Worm (Caenorhabditis elegans): ENCODE data around the gene pno-1.

Gene pno-1

ce11 chrII:9695942-9696341 is 46.7 kb downstream of the pno-1 start:
- TF ChIP-seq cog-1 (tag; optimal IDR thresholded peaks at IDR 0.05) (no peak), ztf-23 (GFP tag; IDR thresholded peaks at IDR 0.05) (no peak), klf-2 (GFP tag; conservative IDR thresholded peaks at IDR 0.05) (no peak), med-1 (GFP tag; optimal IDR thresholded peaks at IDR 0.05; ENCODE audit: insufficient read depth) (no peak), flt-1 (GFP tag; IDR thresholded peaks at IDR 0.05) (no peak), ref-1 (GFP tag; conservative IDR thresholded peaks at IDR 0.05) (no peak), T22C8.4 (GFP tag; IDR thresholded peaks at IDR 0.05) (no peak)

- TF ChIP-seq T22C8.4 (GFP tag; IDR thresholded peaks at IDR 0.05) (no peak), cog-1 (tag; optimal IDR thresholded peaks at IDR 0.05) (no peak), tab-1 (GFP tag; IDR thresholded peaks at IDR 0.05) (no peak), ref-1 (GFP tag; conservative IDR thresholded peaks at IDR 0.05) (no peak), flt-1 (GFP tag; IDR thresholded peaks at IDR 0.05) (no peak), med-1 (GFP tag; optimal IDR thresholded peaks at IDR 0.05; ENCODE audit: insufficient read depth) (no peak), ztf-23 (GFP tag; IDR thresholded peaks at IDR 0.05) (no peak), klf-2 (GFP tag; conservative IDR thresholded peaks at IDR 0.05) (no peak)
Measured at ce11 chrII:9691839-9692238, 50.8 kb downstream of the pno-1 start, which contains the start of gene nlp-11. Gene nlp-11 (minus strand): TSS chrII:9691939.

- no peak for TF ChIP-seq klf-2 (GFP tag; conservative IDR thresholded peaks at IDR 0.05)
- no peak for TF ChIP-seq T22C8.4 (GFP tag; IDR thresholded peaks at IDR 0.05)
- no peak for TF ChIP-seq med-1 (GFP tag; optimal IDR thresholded peaks at IDR 0.05; ENCODE audit: insufficient read depth)
- TF ChIP-seq ztf-23 (GFP tag; IDR thresholded peaks at IDR 0.05): no peak
- TF ChIP-seq cog-1 (tag; optimal IDR thresholded peaks at IDR 0.05): no peak
- TF ChIP-seq ztf-29 (GFP tag; IDR thresholded peaks at IDR 0.05): no peak
Measured at ce11 chrII:9690067-9690632, 52.5 kb downstream of the pno-1 start.
